Worm (Caenorhabditis elegans) whole organism, L1 larva: Measurements from ENCODE around the gene R03C1.1.

Experiments
- aly-2 ChIP-seq: fragments of 150-350 bp; optimal IDR thresholded peaks from 2 replicates; lab custom pipeline; 2014; ENCODE audit warnings: missing biosample characterization, missing genetic modification characterization
- ama-1 ChIP-seq: fragments of 150-350 bp; optimal IDR thresholded peaks from 2 replicates; lab custom pipeline; 2014
- ceh-90 ChIP-seq: sonication (generic microtip); optimal IDR thresholded peaks from 2 replicates; lab custom pipeline; 2016; ENCODE audit warnings: missing genetic modification characterization, missing compliant biosample characterization
- elt-2 ChIP-seq: sonication (generic microtip); optimal IDR thresholded peaks from 2 replicates; lab custom pipeline; 2016; ENCODE audit warnings: missing genetic modification characterization, mild to moderate bottlenecking, inconsistent platforms, missing compliant biosample characterization, missing genetic modification reagents
- fkh-10 ChIP-seq: sonication (generic microtip); optimal IDR thresholded peaks from 2 replicates; lab custom pipeline; 2017; ENCODE audit warnings: missing biosample characterization, missing genetic modification reagents, missing genetic modification characterization
- jun-1 ChIP-seq: fragments of 150-350 bp; optimal IDR thresholded peaks from 2 replicates; lab custom pipeline; 2014; ENCODE audit warnings: missing biosample characterization, missing genetic modification reagents, missing genetic modification characterization
- lin-13 ChIP-seq: fragments of 150-350 bp; optimal IDR thresholded peaks from 2 replicates; lab custom pipeline; 2014; ENCODE audit warnings: missing biosample characterization, missing genetic modification reagents, missing genetic modification characterization
- lin-39 ChIP-seq: fragments of 150-350 bp; optimal IDR thresholded peaks from 2 replicates; lab custom pipeline; 2014; ENCODE audit warnings: missing biosample characterization, missing genetic modification reagents, missing genetic modification characterization
- nhr-237 ChIP-seq: fragments of 150-350 bp; optimal IDR thresholded peaks from 2 replicates; lab custom pipeline; 2014; ENCODE audit warnings: missing biosample characterization, missing genetic modification characterization
- sox-4 ChIP-seq: sonication (generic microtip); optimal IDR thresholded peaks from 2 replicates; lab custom pipeline; 2016; ENCODE audit warnings: missing genetic modification characterization, missing compliant biosample characterization
- tbx-2 ChIP-seq: sonication (generic microtip); optimal IDR thresholded peaks from 2 replicates; lab custom pipeline; 2016; ENCODE audit warnings: missing genetic modification characterization, missing compliant biosample characterization

DNA sequence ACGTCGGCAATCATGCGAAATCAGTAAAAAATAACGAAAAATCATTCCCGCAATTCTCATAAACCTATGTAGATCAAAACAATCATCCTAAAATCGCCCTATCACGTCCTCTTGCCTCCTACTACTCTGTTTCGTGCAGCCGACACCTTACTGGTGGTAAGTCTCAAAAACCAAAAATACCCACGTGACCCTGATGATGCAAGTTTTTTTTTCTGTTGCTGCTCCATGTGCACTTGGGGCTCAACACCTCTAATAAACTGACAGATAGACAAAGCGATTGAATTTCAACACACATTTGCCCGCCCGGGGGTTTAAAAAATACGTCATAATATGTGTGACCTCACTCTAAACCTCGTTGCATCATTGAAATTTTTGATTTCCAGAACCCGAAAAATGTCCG, 6.6 kb upstream of the R03C1.1 start:
- TF ChIP-seq lin-13 (GFP tag; lab: Kevin White, UChicago) (peak; percentile 12), tbx-2 (tag; lab: Kevin White, UChicago) (no peak), jun-1 (tag; lab: Kevin White, UChicago) (no peak), fkh-10 (GFP tag; lab: Kevin White, UChicago) (no peak), nhr-237 (tag; lab: Kevin White, UChicago) (no peak), lin-39 (no peak), elt-2 (tag; lab: Kevin White, UChicago) (no peak), aly-2 (no peak), ama-1 (no peak), ceh-90 (tag; lab: Kevin White, UChicago) (no peak), sox-4 (tag; lab: Kevin White, UChicago) (no peak)
